Fruit fly (Drosophila melanogaster) whole organism, embryonic: ENCODE results near the gene MTPAP.

Experiments
- CG10366 ChIP-seq: fragments of 200-800 bp; sonication (Bioruptor generic); IDR thresholded peaks from 2 replicates; pipeline ENCODE4 v1.3.6; 2022; ENCODE audit warnings: missing biosample characterization, missing genetic modification characterization
- CG11085 ChIP-seq: fragments of 200-800 bp; sonication (Bioruptor generic); IDR thresholded peaks from 2 replicates; pipeline ENCODE4 v1.3.6; 2022; ENCODE audit warnings: missing biosample characterization, missing genetic modification characterization
- CG11247 ChIP-seq: fragments of 200-800 bp; sonication (Bioruptor generic); IDR thresholded peaks from 2 replicates; pipeline ENCODE4 v1.3.6; 2022; ENCODE audit warnings: missing biosample characterization, missing genetic modification characterization
- CG12219 ChIP-seq: fragments of 200-800 bp; sonication (Bioruptor generic); optimal IDR thresholded peaks from 3 replicates; lab custom pipeline; 2018; ENCODE audit warnings: missing biosample characterization, mild to moderate bottlenecking, missing genetic modification characterization
- CG12744 ChIP-seq: fragments of 200-800 bp; sonication (Bioruptor generic); optimal IDR thresholded peaks from 2 replicates; lab custom pipeline; 2016; ENCODE audit warnings: missing biosample characterization, missing genetic modification characterization
- CG17829 ChIP-seq: fragments of 200-800 bp; optimal IDR thresholded peaks from 2 replicates; lab custom pipeline; 2019; ENCODE audit warnings: missing biosample characterization, mild to moderate bottlenecking, missing genetic modification characterization, moderate library complexity
- CG18476 ChIP-seq: fragments of 200-800 bp; sonication (Bioruptor generic); optimal IDR thresholded peaks from 2 replicates; lab custom pipeline; 2016; ENCODE audit warnings: missing biosample characterization, mild to moderate bottlenecking, missing genetic modification characterization
- CG18599 ChIP-seq: fragments of 200-800 bp; sonication (Bioruptor generic); optimal IDR thresholded peaks from 3 replicates; lab custom pipeline; 2017; ENCODE audit warnings: missing biosample characterization, missing genetic modification characterization, mild to moderate bottlenecking, moderate library complexity, missing genetic modification reagents
- CG18619 ChIP-seq: fragments of 200-800 bp; sonication (Bioruptor generic); optimal IDR thresholded peaks from 3 replicates; lab custom pipeline; 2017; ENCODE audit warnings: missing biosample characterization, mild to moderate bottlenecking, missing genetic modification characterization
- CG18764 ChIP-seq: fragments of 200-800 bp; sonication (Bioruptor generic); optimal IDR thresholded peaks from 3 replicates; lab custom pipeline; 2016; ENCODE audit warnings: missing biosample characterization, missing genetic modification characterization
- CG30431 ChIP-seq: fragments of 200-800 bp; sonication (Bioruptor generic); optimal IDR thresholded peaks from 2 replicates; lab custom pipeline; 2017; ENCODE audit warnings: missing biosample characterization, missing genetic modification characterization
- CG3847 ChIP-seq: fragments of 200-800 bp; sonication (Bioruptor generic); IDR thresholded peaks from 2 replicates; pipeline ENCODE4 v1.3.6; 2022; ENCODE audit warnings: missing biosample characterization, missing genetic modification characterization
- CG4404 ChIP-seq: fragments of 200-800 bp; sonication (Bioruptor generic); IDR thresholded peaks from 2 replicates; pipeline ENCODE4 v1.3.6; 2022; ENCODE audit warnings: missing biosample characterization, missing genetic modification characterization
- CG4424 ChIP-seq: fragments of 200-800 bp; sonication (Bioruptor generic); optimal IDR thresholded peaks from 3 replicates; lab custom pipeline; 2016; ENCODE audit warnings: missing biosample characterization, missing genetic modification characterization
- CG4707 ChIP-seq: fragments of 200-800 bp; sonication (Bioruptor generic); optimal IDR thresholded peaks from 2 replicates; lab custom pipeline; 2018; ENCODE audit warnings: missing biosample characterization, mild to moderate bottlenecking, missing genetic modification characterization, moderate library complexity
- CG4820 ChIP-seq: fragments of 200-800 bp; sonication (Bioruptor generic); optimal IDR thresholded peaks from 3 replicates; lab custom pipeline; 2016; ENCODE audit warnings: missing biosample characterization, missing genetic modification characterization
- CG6689 ChIP-seq: fragments of 200-800 bp; sonication (Bioruptor generic); IDR thresholded peaks from 2 replicates; pipeline ENCODE4 v1.3.6; 2022; ENCODE audit warnings: missing biosample characterization, missing genetic modification characterization
- CG7839 ChIP-seq: fragments of 200-800 bp; sonication (Bioruptor generic); optimal IDR thresholded peaks from 3 replicates; lab custom pipeline; 2018; ENCODE audit warnings: missing biosample characterization, mild to moderate bottlenecking, missing genetic modification characterization, moderate library complexity
- CG7987 ChIP-seq: fragments of 200-800 bp; sonication (Bioruptor generic); optimal IDR thresholded peaks from 2 replicates; lab custom pipeline; 2018; ENCODE audit warnings: missing biosample characterization, mild to moderate bottlenecking, missing genetic modification characterization, moderate library complexity
- CG8388 ChIP-seq: fragments of 200-800 bp; sonication (Bioruptor generic); optimal IDR thresholded peaks from 2 replicates; lab custom pipeline; 2019; ENCODE audit warnings: missing biosample characterization, mild to moderate bottlenecking, missing genetic modification characterization, moderate library complexity
- CG9215 ChIP-seq: fragments of 200-800 bp; sonication (Bioruptor generic); IDR thresholded peaks from 2 replicates; pipeline ENCODE4 v1.3.6; 2022; ENCODE audit warnings: missing biosample characterization, missing genetic modification characterization
- CkIIα-i1 ChIP-seq: fragments of 200-800 bp; sonication (Bioruptor generic); IDR thresholded peaks from 2 replicates; pipeline ENCODE4 v1.3.6; 2022; ENCODE audit warnings: missing biosample characterization, missing genetic modification characterization
- D ChIP-seq, 2 experiments: fragments of 200-800 bp in 1 of 2; fragments of >200 bp in 1 of 2; sonication (Bioruptor generic) in 1 of 2; optimal IDR thresholded peaks; 2 replicates in 1 of 2; 3 replicates in 1 of 2; lab custom pipeline; 2017; ENCODE audit warnings: mild to moderate bottlenecking in 1 of 2, missing biosample characterization in 1 of 2, missing genetic modification characterization in 1 of 2, missing genetic modification reagents in 1 of 2
- D19B ChIP-seq: fragments of 200-800 bp; sonication (Bioruptor generic); optimal IDR thresholded peaks from 2 replicates; lab custom pipeline; 2017; ENCODE audit warnings: missing biosample characterization, mild to moderate bottlenecking, missing genetic modification characterization
- Dip2 ChIP-seq: fragments of 200-800 bp; sonication (Bioruptor generic); IDR thresholded peaks from 2 replicates; pipeline ENCODE4 v1.3.6; 2022; ENCODE audit warnings: missing biosample characterization, missing genetic modification characterization
- Drgx ChIP-seq: fragments of 200-800 bp; sonication (Bioruptor generic); IDR thresholded peaks from 2 replicates; pipeline ENCODE4 v1.3.6; 2022; ENCODE audit warnings: missing biosample characterization, missing genetic modification characterization
- E2f1 ChIP-seq: fragments of 200-800 bp; sonication (Bioruptor generic); IDR thresholded peaks from 2 replicates; pipeline ENCODE4 v1.3.6; 2022; ENCODE audit warnings: missing biosample characterization, missing genetic modification characterization
- Eip74EF ChIP-seq, 2 experiments: fragments of 200-800 bp in 1 of 2; fragments of >200 bp in 1 of 2; sonication (Bioruptor generic) in 1 of 2; optimal IDR thresholded peaks; 2 replicates each; lab custom pipeline; 2017 to 2019; ENCODE audit warnings: missing biosample characterization in 2 of 2, missing genetic modification characterization in 2 of 2, mild to moderate bottlenecking in 1 of 2, moderate library complexity in 1 of 2
- Hmx ChIP-seq: fragments of 200-800 bp; sonication (Bioruptor generic); optimal IDR thresholded peaks from 2 replicates; lab custom pipeline; 2016; ENCODE audit warnings: missing biosample characterization, missing genetic modification characterization
- Hr51 ChIP-seq, 2 experiments: fragments of 200-800 bp; sonication (Bioruptor generic); optimal IDR thresholded peaks; 2 replicates in 1 of 2; 3 replicates in 1 of 2; lab custom pipeline; 2016 to 2018; ENCODE audit warnings: missing biosample characterization in 2 of 2, missing genetic modification characterization in 2 of 2, mild to moderate bottlenecking in 1 of 2, moderate library complexity in 1 of 2
- Jarid2 ChIP-seq: fragments of 200-800 bp; sonication (Bioruptor generic); optimal IDR thresholded peaks from 3 replicates; lab custom pipeline; 2017; ENCODE audit warnings: mild to moderate bottlenecking, missing biosample characterization, missing genetic modification reagents, missing genetic modification characterization
- NFAT ChIP-seq: fragments of 200-800 bp; sonication (Bioruptor generic); IDR thresholded peaks from 2 replicates; pipeline ENCODE4 v1.3.6; 2022; ENCODE audit warnings: missing biosample characterization, missing genetic modification characterization
- Sox100B ChIP-seq: fragments of 200-800 bp; sonication (Bioruptor generic); optimal IDR thresholded peaks from 3 replicates; lab custom pipeline; 2018; ENCODE audit warnings: missing biosample characterization, mild to moderate bottlenecking, missing genetic modification characterization
- btn ChIP-seq: fragments of 200-800 bp; sonication (Bioruptor generic); optimal IDR thresholded peaks from 2 replicates; lab custom pipeline; 2016; ENCODE audit warnings: missing biosample characterization, missing genetic modification characterization
- cg ChIP-seq: fragments of 200-800 bp; sonication (Bioruptor generic); optimal IDR thresholded peaks from 3 replicates; lab custom pipeline; 2019; ENCODE audit warnings: missing biosample characterization, mild to moderate bottlenecking, missing genetic modification characterization, moderate library complexity
- crc ChIP-seq: fragments of 200-800 bp; sonication (Bioruptor generic); optimal IDR thresholded peaks from 2 replicates; lab custom pipeline; 2016; ENCODE audit warnings: missing biosample characterization, missing genetic modification characterization
- eyg ChIP-seq: fragments of 200-800 bp; sonication (Bioruptor generic); optimal IDR thresholded peaks from 3 replicates; lab custom pipeline; 2016; ENCODE audit warnings: missing biosample characterization, missing genetic modification characterization
- inv ChIP-seq: fragments of 200-800 bp; sonication (Bioruptor generic); IDR thresholded peaks from 2 replicates; pipeline ENCODE4 v1.3.6; 2022; ENCODE audit warnings: missing biosample characterization, missing genetic modification characterization; ENCODE audit not compliant: partially characterized antibody
- ken ChIP-seq: fragments of 200-800 bp; sonication (Bioruptor generic); IDR thresholded peaks from 3 replicates; pipeline ENCODE4 v1.3.6; 2022; ENCODE audit warnings: missing biosample characterization, missing genetic modification characterization
- lola ChIP-seq, 3 experiments: fragments of >200 bp in 2 of 3; fragments of 200-800 bp in 1 of 3; sonication (Bioruptor generic) in 1 of 3; optimal IDR thresholded peaks; 2 replicates each; lab custom pipeline; 2017 to 2019; ENCODE audit warnings: missing biosample characterization in 3 of 3, missing genetic modification characterization in 3 of 3, mild to moderate bottlenecking in 1 of 3, moderate library complexity in 1 of 3
- nom ChIP-seq: fragments of 200-800 bp; sonication (Bioruptor generic); optimal IDR thresholded peaks from 2 replicates; lab custom pipeline; 2017; ENCODE audit warnings: missing biosample characterization, missing genetic modification characterization, mild to moderate bottlenecking, moderate library complexity, missing genetic modification reagents
- onecut ChIP-seq: fragments of 200-800 bp; sonication (Bioruptor generic); IDR thresholded peaks from 2 replicates; pipeline ENCODE4 v1.3.6; 2022; ENCODE audit warnings: missing biosample characterization, missing genetic modification characterization
- phol ChIP-seq: fragments of 200-800 bp; sonication (Bioruptor generic); optimal IDR thresholded peaks from 3 replicates; lab custom pipeline; 2018; ENCODE audit warnings: missing biosample characterization, mild to moderate bottlenecking, missing genetic modification characterization, moderate library complexity
- pum ChIP-seq: fragments of 200-800 bp; sonication (Bioruptor generic); optimal IDR thresholded peaks from 2 replicates; lab custom pipeline; 2016; ENCODE audit warnings: missing biosample characterization, missing genetic modification characterization
- tin ChIP-seq: fragments of 200-800 bp; sonication (Bioruptor generic); optimal IDR thresholded peaks from 3 replicates; lab custom pipeline; 2016; ENCODE audit warnings: missing biosample characterization, missing genetic modification characterization
- tio ChIP-seq: fragments of 200-800 bp; sonication (Bioruptor generic); optimal IDR thresholded peaks from 2 replicates; lab custom pipeline; 2017; ENCODE audit warnings: missing biosample characterization, missing genetic modification characterization, inconsistent platforms
- trem ChIP-seq: fragments of 200-800 bp; optimal IDR thresholded peaks from 3 replicates; lab custom pipeline; 2019; ENCODE audit warnings: missing biosample characterization, mild to moderate bottlenecking, missing genetic modification characterization, moderate library complexity
- vvl ChIP-seq: fragments of 200-800 bp; sonication (Bioruptor generic); IDR thresholded peaks from 2 replicates; pipeline ENCODE4 v1.3.6; 2022; ENCODE audit warnings: missing biosample characterization, missing genetic modification characterization
- z ChIP-seq: fragments of 200-800 bp; sonication (Bioruptor generic); IDR thresholded peaks from 3 replicates; pipeline ENCODE4 v1.3.6; 2022; ENCODE audit warnings: missing biosample characterization, missing genetic modification characterization
- zf30C ChIP-seq: fragments of 200-800 bp; sonication (Bioruptor generic); optimal IDR thresholded peaks from 3 replicates; lab custom pipeline; 2018; ENCODE audit warnings: missing biosample characterization, mild to moderate bottlenecking, missing genetic modification characterization
- zfh1 ChIP-seq: fragments of 200-800 bp; sonication (Bioruptor generic); IDR thresholded peaks from 3 replicates; pipeline ENCODE4 v1.3.6; 2022; ENCODE audit warnings: missing biosample characterization, missing genetic modification characterization

MTPAP gene

DNA sequence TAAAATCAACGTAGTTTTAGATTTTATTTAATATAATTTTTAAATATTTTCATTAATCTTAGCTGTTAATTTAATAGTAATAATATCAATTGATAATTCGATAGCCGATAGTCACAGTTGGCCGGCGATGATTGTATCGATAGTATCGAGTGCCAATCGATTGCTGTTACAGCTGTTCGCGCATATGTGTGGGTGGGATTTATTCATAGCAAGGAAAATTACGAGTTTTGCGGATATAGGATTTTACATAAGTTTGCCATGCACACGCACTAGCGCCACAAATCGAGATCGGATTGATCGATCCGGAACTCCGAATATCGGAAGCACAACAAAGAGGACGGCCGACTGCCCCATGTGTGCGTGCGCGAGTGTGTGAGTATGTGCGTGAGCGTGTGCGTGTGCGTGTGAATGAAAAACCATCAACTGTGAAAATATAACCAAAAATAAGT lies 7.2 kb downstream of the MTPAP start, which contains the start of gene Naa30A (continued):
- TF ChIP-seq Hr51 (GFP tag; optimal IDR thresholded peaks at IDR 0.05; lab: Kevin White, UChicago) (peak in 1 of 2 experiments; percentile 17), eyg (GFP tag; lab: Kevin White, UChicago) (no peak), CG4820 (GFP tag; lab: Kevin White, UChicago) (no peak), inv (GFP tag; lab: Robert Waterston, UW) (peak; percentile 93), NFAT (GFP tag; lab: Robert Waterston, UW) (no peak), CG4707 (no peak), Dip2 (GFP tag; lab: Robert Waterston, UW) (no peak), ken (GFP tag; lab: Robert Waterston, UW) (no peak), CG18619 (GFP tag; lab: Kevin White, UChicago) (no peak), CG18764 (GFP tag; lab: Kevin White, UChicago) (no peak), CG12744 (GFP tag; lab: Kevin White, UChicago) (no peak), CG17829 (tag; lab: Kevin White, UChicago) (peak; percentile 47), CG3847 (GFP tag; lab: Robert Waterston, UW) (no peak), z (GFP tag; lab: Robert Waterston, UW) (no peak), Jarid2 (GFP tag; lab: Kevin White, UChicago) (no peak), CG12219 (GFP tag; lab: Kevin White, UChicago) (no peak), CG8388 (GFP tag; lab: Kevin White, UChicago) (no peak), CG18599 (GFP tag; lab: Kevin White, UChicago) (no peak), CG9215 (GFP tag; lab: Robert Waterston, UW) (no peak), lola (GFP tag; optimal IDR thresholded peaks at IDR 0.05; lab: Kevin White, UChicago) (no peak), Eip74EF (GFP tag; optimal IDR thresholded peaks at IDR 0.05; lab: Kevin White, UChicago) (no peak), CG11085 (GFP tag; lab: Robert Waterston, UW) (no peak), trem (tag; lab: Kevin White, UChicago) (peak; percentile 51), Hmx (GFP tag; lab: Kevin White, UChicago) (no peak), pum (no peak), CG4424 (GFP tag; lab: Kevin White, UChicago) (no peak), phol (tag; lab: Kevin White, UChicago) (peak; percentile 12), E2f1 (GFP tag; lab: Robert Waterston, UW) (no peak), Sox100B (no peak), CG4404 (no peak), CG10366 (GFP tag; lab: Robert Waterston, UW) (no peak), CG7839 (tag; lab: Kevin White, UChicago) (no peak), CG30431 (no peak), zf30C (GFP tag; lab: Kevin White, UChicago) (no peak), zfh1 (GFP tag; lab: Robert Waterston, UW) (no peak), tin (GFP tag; lab: Kevin White, UChicago) (no peak), D (optimal IDR thresholded peaks at IDR 0.05; lab: Kevin White, UChicago) (no peak), D (GFP tag; optimal IDR thresholded peaks at IDR 0.05; lab: Kevin White, UChicago) (no peak), tio (GFP tag; lab: Kevin White, UChicago) (no peak), D19B (GFP tag; lab: Kevin White, UChicago) (no peak), cg (GFP tag; lab: Kevin White, UChicago) (peak; percentile 95), CG7987 (GFP tag; lab: Kevin White, UChicago) (no peak), nom (no peak), crc (GFP tag; lab: Kevin White, UChicago) (no peak), btn (GFP tag; lab: Kevin White, UChicago) (no peak), CG11247 (GFP tag; lab: Robert Waterston, UW) (no peak), onecut (GFP tag; lab: Robert Waterston, UW) (no peak), vvl (no peak), CkIIα-i1 (GFP tag; lab: Robert Waterston, UW) (no peak), CG6689 (no peak), CG18476 (no peak), Drgx (no peak)
